Worm (Caenorhabditis elegans) whole organism, L4 larva: ENCODE measurements around the gene scl-1.
A peak's percentile ranks its signal among the peaks of the same experiment; 100 is the strongest.

Experiments used
- D1046.2 ChIP-seq: fragments of 200-800 bp; sonication (Bioruptor generic); IDR thresholded peaks from 2 replicates; pipeline ENCODE4 v1.3.6; 2022; ENCODE audit warnings: missing genetic modification characterization, missing compliant biosample characterization
- R02D3.7 ChIP-seq: fragments of 150-350 bp; sonication (generic microtip); optimal IDR thresholded peaks from 3 replicates; lab custom pipeline; 2014; ENCODE audit warnings: missing biosample characterization, missing genetic modification characterization
- ZK337.2 ChIP-seq: fragments of 200-800 bp; sonication (Bioruptor generic); IDR thresholded peaks from 2 replicates; pipeline ENCODE4 v1.3.6; 2022; ENCODE audit warnings: missing genetic modification reagents, missing genetic modification characterization, missing compliant biosample characterization
- aha-1 ChIP-seq: fragments of 150-350 bp; peaks from one replicate; lab custom pipeline; 2014; ENCODE audit warnings: missing biosample characterization, missing genetic modification characterization
- ceh-20 ChIP-seq: fragments of 200-800 bp; sonication (Bioruptor generic); IDR thresholded peaks from 2 replicates; pipeline ENCODE4 v1.3.6; 2022; ENCODE audit warnings: missing genetic modification reagents, missing genetic modification characterization, missing compliant biosample characterization
- ctbp-1 ChIP-seq: fragments of 200-800 bp; sonication (Bioruptor generic); IDR thresholded peaks from 2 replicates; pipeline ENCODE4 v1.3.6; 2022; ENCODE audit warnings: missing genetic modification reagents, missing genetic modification characterization, missing compliant biosample characterization
- daf-16 ChIP-seq, 3 experiments: sonication (generic microtip); optimal IDR thresholded peaks; 2 replicates each; lab custom pipeline; 2016 to 2017; ENCODE audit warnings: missing genetic modification characterization in 3 of 3, missing genetic modification reagents in 3 of 3, mild to moderate bottlenecking in 2 of 3, missing compliant biosample characterization in 2 of 3, missing biosample characterization in 1 of 3, moderate library complexity in 1 of 3
- dmd-6 ChIP-seq: fragments of 200-800 bp; sonication (Bioruptor generic); IDR thresholded peaks from 2 replicates; pipeline ENCODE4 v1.3.6; 2022; ENCODE audit warnings: missing genetic modification reagents, missing genetic modification characterization, missing compliant biosample characterization
- dve-1 ChIP-seq: sonication (generic microtip); optimal IDR thresholded peaks from 2 replicates; lab custom pipeline; 2017; ENCODE audit warnings: antibody characterized with exemption, mild to moderate bottlenecking, missing genetic modification characterization, missing compliant biosample characterization; ENCODE audit not compliant: insufficient read depth
- egl-43 ChIP-seq: fragments of 200-800 bp; sonication (Bioruptor generic); IDR thresholded peaks from 2 replicates; pipeline ENCODE4 v1.3.6; 2022; ENCODE audit warnings: missing genetic modification reagents, missing genetic modification characterization, missing compliant biosample characterization
- gei-8 ChIP-seq: fragments of 200-800 bp; sonication (Bioruptor generic); optimal IDR thresholded peaks from 2 replicates; lab custom pipeline; 2018; ENCODE audit warnings: mild to moderate bottlenecking, missing genetic modification characterization, missing compliant biosample characterization
- hif-1 ChIP-seq, 2 experiments: sonication (generic microtip); optimal IDR thresholded peaks; 2 replicates each; lab custom pipeline; 2016 to 2017; ENCODE audit warnings: missing compliant biosample characterization in 2 of 2, missing genetic modification characterization in 2 of 2, missing genetic modification reagents in 2 of 2, missing genotype in 2 of 2, mild to moderate bottlenecking in 1 of 2
- hlh-11 ChIP-seq: fragments of 200-800 bp; sonication (Bioruptor generic); optimal IDR thresholded peaks from 2 replicates; lab custom pipeline; 2018; ENCODE audit warnings: mild to moderate bottlenecking, missing genetic modification characterization, missing compliant biosample characterization
- hlh-30 ChIP-seq: sonication (generic microtip); optimal IDR thresholded peaks from 2 replicates; lab custom pipeline; 2017; ENCODE audit warnings: antibody characterized with exemption, mild to moderate bottlenecking, missing genetic modification characterization, missing compliant biosample characterization; ENCODE audit not compliant: insufficient read depth
- hmg-1.1 ChIP-seq: fragments of 200-800 bp; sonication (Bioruptor generic); IDR thresholded peaks from 2 replicates; pipeline ENCODE4 v1.3.6; 2022; ENCODE audit warnings: missing genetic modification reagents, missing genetic modification characterization, missing compliant biosample characterization
- jun-1 ChIP-seq: fragments of 150-350 bp; optimal IDR thresholded peaks from 2 replicates; lab custom pipeline; 2014; ENCODE audit warnings: missing biosample characterization, missing genetic modification reagents, missing genetic modification characterization
- lin-38 ChIP-seq: fragments of 200-800 bp; sonication (Bioruptor generic); IDR thresholded peaks from 2 replicates; pipeline ENCODE4 v1.3.6; 2022; ENCODE audit warnings: missing genetic modification reagents, missing genetic modification characterization, missing compliant biosample characterization
- lsy-2 ChIP-seq, 2 experiments: fragments of 150-350 bp in 1 of 2; sonication (generic microtip) in 1 of 2; optimal IDR thresholded peaks; 2 replicates each; lab custom pipeline; 2014 to 2017; ENCODE audit warnings: missing biosample characterization in 2 of 2, missing genetic modification characterization in 2 of 2
- mep-1 ChIP-seq: fragments of 150-350 bp; sonication (generic microtip); optimal IDR thresholded peaks from 3 replicates; lab custom pipeline; 2014; ENCODE audit warnings: missing biosample characterization, missing genetic modification characterization
- mes-2 ChIP-seq: sonication (generic microtip); optimal IDR thresholded peaks from 2 replicates; lab custom pipeline; 2016; ENCODE audit warnings: missing genotype, mild to moderate bottlenecking, missing genetic modification characterization, missing compliant biosample characterization; ENCODE audit not compliant: poor library complexity, severe bottlenecking
- mxl-2 ChIP-seq: fragments of 200-800 bp; sonication (Bioruptor generic); conservative IDR thresholded peaks from 2 replicates; pipeline ENCODE4 v1.3.6; 2022; ENCODE audit warnings: missing genetic modification reagents, missing genetic modification characterization, missing compliant biosample characterization
- mxl-3 ChIP-seq: fragments of 200-800 bp; sonication (Bioruptor generic); optimal IDR thresholded peaks from 2 replicates; lab custom pipeline; 2018; ENCODE audit warnings: mild to moderate bottlenecking, missing genetic modification characterization, missing compliant biosample characterization
- nhr-10 ChIP-seq: fragments of 150-350 bp; optimal IDR thresholded peaks from 2 replicates; lab custom pipeline; 2014; ENCODE audit warnings: missing biosample characterization, missing genetic modification characterization
- nhr-11 ChIP-seq: fragments of 150-350 bp; optimal IDR thresholded peaks from 2 replicates; lab custom pipeline; 2014; ENCODE audit warnings: missing biosample characterization, missing genetic modification characterization
- nhr-25 ChIP-seq: sonication (generic microtip); optimal IDR thresholded peaks from 2 replicates; lab custom pipeline; 2017; ENCODE audit warnings: missing genetic modification characterization, mild to moderate bottlenecking, missing compliant biosample characterization, antibody characterized with exemption, moderate library complexity, borderline replicate concordance; ENCODE audit not compliant: insufficient read depth
- nhr-28 ChIP-seq: fragments of 150-350 bp; optimal IDR thresholded peaks from 2 replicates; lab custom pipeline; 2014; ENCODE audit warnings: missing biosample characterization, missing genetic modification characterization
- nhr-48 ChIP-seq: sonication (generic microtip); optimal IDR thresholded peaks from 2 replicates; lab custom pipeline; 2016; ENCODE audit warnings: mild to moderate bottlenecking, missing genetic modification characterization, missing compliant biosample characterization
- nhr-76 ChIP-seq: fragments of 150-350 bp; optimal IDR thresholded peaks from 2 replicates; lab custom pipeline; 2014; ENCODE audit warnings: missing biosample characterization, missing genetic modification characterization
- php-3 ChIP-seq: fragments of 200-800 bp; sonication (Bioruptor generic); IDR thresholded peaks from 2 replicates; pipeline ENCODE4 v1.3.6; 2022; ENCODE audit warnings: missing genetic modification reagents, missing genetic modification characterization, missing compliant biosample characterization
- pqm-1 ChIP-seq: sonication (generic microtip); optimal IDR thresholded peaks from 2 replicates; lab custom pipeline; 2017; ENCODE audit warnings: missing biosample characterization, missing genetic modification characterization
- rbr-2 ChIP-seq: sonication (generic microtip); optimal IDR thresholded peaks from 2 replicates; lab custom pipeline; 2016; ENCODE audit warnings: missing genotype, missing genetic modification characterization, missing compliant biosample characterization
- unc-62 ChIP-seq, 3 experiments: fragments of 150-350 bp in 1 of 3; sonication (generic microtip); optimal IDR thresholded peaks in 2 of 3; peaks in 1 of 3; 1 replicate in 1 of 3; 2 replicates in 2 of 3; lab custom pipeline; 2014 to 2017; ENCODE audit warnings: missing biosample characterization in 3 of 3, missing genetic modification characterization in 3 of 3, missing genetic modification reagents in 3 of 3, missing genotype in 1 of 3
- zip-2 ChIP-seq: fragments of 150-350 bp; optimal IDR thresholded peaks from 2 replicates; lab custom pipeline; 2014; ENCODE audit warnings: missing biosample characterization, missing genetic modification characterization

scl-1 gene

DNA sequence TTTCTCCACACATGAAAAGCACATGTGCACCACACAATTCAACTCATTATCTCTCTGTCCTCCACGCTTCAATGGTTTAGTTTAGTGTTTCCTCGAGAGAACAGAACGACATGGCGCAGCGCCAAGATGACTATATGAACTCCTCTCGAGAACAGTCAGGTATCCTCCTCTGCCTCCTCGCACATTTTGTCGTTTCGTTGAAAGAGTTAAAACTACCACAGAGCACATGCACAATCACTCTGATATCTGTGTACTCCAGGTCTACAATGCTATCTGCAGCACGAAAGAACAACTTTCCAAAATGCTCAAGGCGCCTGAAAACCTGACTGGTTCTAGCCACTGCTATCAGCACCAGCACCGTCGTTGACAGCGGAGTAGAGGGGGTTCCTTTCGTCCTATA is 29.4 kb upstream of the scl-1 start:
- peak; percentile 93 for TF ChIP-seq mxl-2 (GFP tag; lab: Robert Waterston, UW)
- TF ChIP-seq ceh-20: peak; percentile 28; the same call in 1 of the 2 replicates
- peak; percentile 83 for TF ChIP-seq hlh-11 (tag; lab: Kevin White, UChicago)
- TF ChIP-seq ctbp-1 (GFP tag; lab: Robert Waterston, UW): 0 out of 2 replicates have a peak, but pooled peaks have one; percentile 39
- TF ChIP-seq jun-1: no peak
- TF ChIP-seq nhr-76: no peak
- peak; percentile 27 for TF ChIP-seq nhr-28 (tag; lab: Kevin White, UChicago)
- no peak for TF ChIP-seq nhr-11 (tag; lab: Kevin White, UChicago)
- TF ChIP-seq R02D3.7 (tag; lab: Kevin White, UChicago): no peak
- peak; percentile 95 for TF ChIP-seq nhr-48 (tag; lab: Kevin White, UChicago)
- TF ChIP-seq mxl-3: peak; percentile 52
- TF ChIP-seq daf-16 (GFP tag; optimal IDR thresholded peaks at IDR 0.05; lab: Kevin White, UChicago): no peak
- peak; percentile 87 for TF ChIP-seq daf-16 (tag; optimal IDR thresholded peaks at IDR 0.05; lab: Kevin White, UChicago)
- peak; percentile 6 for TF ChIP-seq zip-2 (tag; lab: Kevin White, UChicago)
- TF ChIP-seq hlh-30 (tag; lab: Kevin White, UChicago): peak; percentile 37
- TF ChIP-seq lin-38 (GFP tag; lab: Robert Waterston, UW): no peak
- TF ChIP-seq D1046.2 (GFP tag; lab: Robert Waterston, UW): no peak
- peak; percentile 17 for TF ChIP-seq nhr-10 (tag; lab: Kevin White, UChicago)
- 0 out of 2 replicates have a peak, but pooled peaks have one; percentile 17 for TF ChIP-seq hmg-1.1
- TF ChIP-seq pqm-1: peak; percentile 8
- TF ChIP-seq php-3: peak; percentile 74; the same call in 1 of the 2 replicates
- peak; percentile 72 for TF ChIP-seq dve-1 (tag; lab: Kevin White, UChicago)
- TF ChIP-seq aha-1: peak; percentile 85
- peak; percentile 91 for TF ChIP-seq dmd-6
- TF ChIP-seq gei-8 (GFP tag; lab: Kevin White, UChicago): peak; percentile 12
- peak in 1 of 2 experiments; percentile 46 for TF ChIP-seq hif-1 (tag; optimal IDR thresholded peaks at IDR 0.05; lab: Kevin White, UChicago)
- TF ChIP-seq lsy-2 (tag; optimal IDR thresholded peaks at IDR 0.05; lab: Kevin White, UChicago): peak in 1 of 2 experiments; percentile 1
- TF ChIP-seq mep-1 (tag; lab: Kevin White, UChicago): peak; percentile 21
- TF ChIP-seq egl-43 (GFP tag; lab: Robert Waterston, UW): no peak

ce11 chrIV:13027801-13028641 is 28.1 kb upstream of the scl-1 start:
- TF ChIP-seq nhr-25 (peak; percentile 18), mxl-3 (peak; percentile 7), mes-2 (peak; percentile 8), gei-8 (GFP tag; lab: Kevin White, UChicago) (no peak), aha-1 (no peak), rbr-2 (tag; lab: Kevin White, UChicago) (peak; percentile 7), hmg-1.1 (0 out of 2 replicates have a peak, but pooled peaks have one; percentile 5), ZK337.2 (GFP tag; lab: Robert Waterston, UW) (no peak), unc-62 (GFP tag; optimal IDR thresholded peaks at IDR 0.05 in 1 of 2; lab: Kevin White, UChicago) (peak in 1 of 2 experiments; percentile 97), unc-62 (tag; optimal IDR thresholded peaks at IDR 0.05; lab: Kevin White, UChicago) (no peak)
